Worm (Caenorhabditis elegans): ENCODE data around the gene clc-11.

clc-11 gene

ce11 chrV:16169026-16169425, 29.6 kb upstream of the clc-11 start, which contains the start of gene str-111:
str-111 (minus strand) TSS chrV:16169126.
- TF ChIP-seq flt-1 (GFP tag; IDR thresholded peaks at IDR 0.05) (no peak), ets-7 (tag; optimal IDR thresholded peaks at IDR 0.05) (no peak), tbx-11 (GFP tag; IDR thresholded peaks at IDR 0.05) (no peak), hmg-4 (GFP tag; optimal IDR thresholded peaks at IDR 0.05) (no peak), tra-4 (tag; optimal IDR thresholded peaks at IDR 0.05) (no peak)

DNA sequence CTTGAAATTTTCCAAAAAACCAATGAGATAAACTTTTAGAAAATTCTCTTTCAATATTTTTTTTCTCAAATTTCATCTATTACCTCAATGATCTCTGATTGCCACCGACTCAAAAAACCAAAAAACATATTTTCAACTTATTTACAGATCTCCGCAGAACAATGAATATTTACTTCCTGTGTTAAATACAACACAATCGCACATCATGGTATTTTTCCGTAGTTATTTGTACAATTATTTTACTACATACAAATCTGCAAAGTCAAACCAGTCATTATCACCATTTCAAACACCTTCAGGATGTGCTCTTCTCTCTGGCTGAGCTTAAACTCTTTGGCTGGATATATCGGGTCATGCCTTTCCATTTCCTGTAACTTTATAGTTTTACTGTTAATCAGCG, 26.5 kb upstream of the clc-11 start, which contains the start of gene str-108:
Gene str-108 (plus strand): TSS at position 301 of the 400 bp plus-strand sequence.
- TF ChIP-seq B0310.2 (tag; optimal IDR thresholded peaks at IDR 0.05) (no peak), ceh-13 (GFP tag; optimal IDR thresholded peaks at IDR 0.05) (no peak), hmg-4 (GFP tag; optimal IDR thresholded peaks at IDR 0.05) (no peak), scrt-1 (GFP tag; IDR thresholded peaks at IDR 0.05) (no peak), pes-1 (GFP tag; IDR thresholded peaks at IDR 0.05) (no peak), sea-1 (GFP tag; conservative IDR thresholded peaks at IDR 0.05) (no peak), aly-1 (tag; optimal IDR thresholded peaks at IDR 0.05) (no peak), F13C5.2 (tag; optimal IDR thresholded peaks at IDR 0.05) (no peak), tbx-37 (GFP tag; conservative IDR thresholded peaks at IDR 0.05) (no peak), flt-1 (GFP tag; IDR thresholded peaks at IDR 0.05) (no peak), hnd-1 (tag; optimal IDR thresholded peaks at IDR 0.05) (no peak), tbx-11 (GFP tag; IDR thresholded peaks at IDR 0.05) (no peak), ceh-36 (tag; optimal IDR thresholded peaks at IDR 0.05) (no peak), hmbx-1 (tag; optimal IDR thresholded peaks at IDR 0.05) (no peak), ets-7 (tag; optimal IDR thresholded peaks at IDR 0.05) (no peak), tra-4 (tag; optimal IDR thresholded peaks at IDR 0.05) (no peak), ama-1 (optimal IDR thresholded peaks at IDR 0.05) (no peak)

DNA sequence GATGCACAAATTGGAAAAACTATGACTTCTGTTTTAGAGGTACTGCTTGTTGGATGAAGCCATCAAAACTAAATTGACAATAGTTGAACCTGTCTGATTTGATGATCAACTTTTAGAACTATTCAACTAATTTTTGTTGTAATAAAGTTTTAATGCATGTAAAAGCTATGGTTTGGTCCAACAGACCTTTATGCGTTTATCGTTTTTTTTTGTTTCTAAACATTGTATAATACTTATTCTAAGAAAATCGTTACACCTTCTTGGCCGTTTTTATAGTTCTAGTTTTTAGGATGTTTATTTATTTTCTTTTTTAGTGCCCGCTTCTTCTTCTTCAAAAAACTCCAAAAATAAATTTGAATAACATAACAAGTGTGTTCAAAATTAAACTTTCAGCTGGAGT, 24.3 kb upstream of the clc-11 start, which contains the start of gene F10A3.12:
Gene F10A3.12 (plus strand): TSS at position 301 of the 400 bp plus-strand sequence.
- TF ChIP-seq B0310.2 (tag; optimal IDR thresholded peaks at IDR 0.05), result no peak
- no peak for TF ChIP-seq flt-1 (GFP tag; IDR thresholded peaks at IDR 0.05)
- TF ChIP-seq hnd-1 (tag; optimal IDR thresholded peaks at IDR 0.05), result no peak

- TF ChIP-seq tra-4 (tag; optimal IDR thresholded peaks at IDR 0.05) (no peak), hmbx-1 (tag; optimal IDR thresholded peaks at IDR 0.05) (no peak), pes-1 (GFP tag; IDR thresholded peaks at IDR 0.05) (no peak), hmg-4 (GFP tag; optimal IDR thresholded peaks at IDR 0.05) (no peak), sea-1 (GFP tag; conservative IDR thresholded peaks at IDR 0.05) (no peak), F13C5.2 (tag; optimal IDR thresholded peaks at IDR 0.05) (no peak), B0310.2 (tag; optimal IDR thresholded peaks at IDR 0.05) (no peak), scrt-1 (GFP tag; IDR thresholded peaks at IDR 0.05) (no peak), tbx-11 (GFP tag; IDR thresholded peaks at IDR 0.05) (no peak), hnd-1 (tag; optimal IDR thresholded peaks at IDR 0.05) (no peak), ceh-13 (GFP tag; optimal IDR thresholded peaks at IDR 0.05) (no peak), tbx-37 (GFP tag; conservative IDR thresholded peaks at IDR 0.05) (no peak)
Measured at ce11 chrV:16162124-16162735, 22.8 kb upstream of the clc-11 start, which contains the start of the genes str-109 and F10A3.11. str-109 (minus strand) TSS chrV:16162224. F10A3.11 (plus strand) TSS chrV:16162685.

- TF ChIP-seq tbx-37 (GFP tag; conservative IDR thresholded peaks at IDR 0.05) (no peak), scrt-1 (GFP tag; IDR thresholded peaks at IDR 0.05) (no peak), aly-1 (tag; optimal IDR thresholded peaks at IDR 0.05) (no peak), B0310.2 (tag; optimal IDR thresholded peaks at IDR 0.05) (no peak), hmbx-1 (tag; optimal IDR thresholded peaks at IDR 0.05) (no peak), pes-1 (GFP tag; IDR thresholded peaks at IDR 0.05) (no peak), hmg-4 (GFP tag; optimal IDR thresholded peaks at IDR 0.05) (no peak)
Measured at ce11 chrV:16160087-16160486, 20.7 kb upstream of the clc-11 start.

- no peak for TF ChIP-seq tbx-11 (GFP tag; IDR thresholded peaks at IDR 0.05)
- TF ChIP-seq hmbx-1 (tag; optimal IDR thresholded peaks at IDR 0.05), result no peak
- no peak for TF ChIP-seq pes-1 (GFP tag; IDR thresholded peaks at IDR 0.05)
- TF ChIP-seq B0310.2 (tag; optimal IDR thresholded peaks at IDR 0.05), result no peak
- no peak for TF ChIP-seq ets-7 (tag; optimal IDR thresholded peaks at IDR 0.05)
- no peak for TF ChIP-seq ceh-36 (tag; optimal IDR thresholded peaks at IDR 0.05)
- no peak for TF ChIP-seq aly-1 (tag; optimal IDR thresholded peaks at IDR 0.05)
- TF ChIP-seq tbx-37 (GFP tag; conservative IDR thresholded peaks at IDR 0.05), result no peak
Measured at ce11 chrV:16159594-16159993, 20.2 kb upstream of the clc-11 start, which contains the start of gene F10A3.17. F10A3.17 (minus strand) TSS chrV:16159694.

ce11 chrV:16158391-16158790, 19.0 kb upstream of the clc-11 start, which contains the start of gene str-99:
str-99 (minus strand) TSS chrV:16158491.
- TF ChIP-seq scrt-1 (GFP tag; IDR thresholded peaks at IDR 0.05) (no peak), hmg-4 (GFP tag; optimal IDR thresholded peaks at IDR 0.05) (no peak), aly-1 (tag; optimal IDR thresholded peaks at IDR 0.05) (no peak), tbx-11 (GFP tag; IDR thresholded peaks at IDR 0.05) (no peak), ets-7 (tag; optimal IDR thresholded peaks at IDR 0.05) (no peak), B0310.2 (tag; optimal IDR thresholded peaks at IDR 0.05) (no peak), ama-1 (optimal IDR thresholded peaks at IDR 0.05) (no peak)

- no peak for TF ChIP-seq tra-4 (tag; optimal IDR thresholded peaks at IDR 0.05)
Measured at ce11 chrV:16155111-16155510, 15.7 kb upstream of the clc-11 start, which contains the start of gene str-97. str-97 (minus strand) TSS chrV:16155211.

Measured in whole organism, early embryonic.